Fruit fly (Drosophila melanogaster): ENCODE data around the gene CG18809.

The CG18809 gene

DNA sequence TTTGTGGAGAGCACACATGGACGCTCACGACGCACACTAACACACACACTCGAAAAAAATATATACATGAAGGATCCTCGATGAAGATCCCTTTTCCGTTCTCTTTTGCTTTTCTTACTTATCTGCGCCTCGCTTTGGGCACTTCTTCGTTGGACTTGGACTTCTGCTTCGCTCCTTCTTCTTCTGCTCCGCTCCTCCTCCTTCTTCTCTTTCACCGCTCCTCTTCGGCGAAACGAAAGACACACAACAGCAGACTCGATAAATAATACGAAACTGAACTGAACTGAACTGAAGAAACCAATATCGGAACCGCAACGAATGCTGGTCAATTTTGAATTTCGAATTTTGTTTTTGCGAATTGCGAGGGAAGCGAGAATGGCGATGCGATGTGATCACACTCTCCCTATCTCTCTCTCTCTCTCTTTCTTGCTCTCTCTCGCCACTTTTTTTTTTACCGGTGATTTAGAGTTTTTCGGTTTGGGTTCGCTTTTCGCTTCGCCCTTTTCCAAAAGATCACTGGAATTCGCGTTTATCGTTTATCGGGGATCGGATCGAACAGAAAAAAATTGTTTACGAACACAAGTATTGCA lies 38.7 kb upstream of the CG18809 start:
- TF ChIP-seq en (GFP tag; optimal IDR thresholded peaks at IDR 0.05) (no peak), org-1 (GFP tag; optimal IDR thresholded peaks at IDR 0.05) (no peak), Trl (optimal IDR thresholded peaks at IDR 0.05) (peak in 1 of 2 experiments; percentile 17), Trl (GFP tag; optimal IDR thresholded peaks at IDR 0.05) (no peak), zf30C (GFP tag; optimal IDR thresholded peaks at IDR 0.05) (peak; percentile 43), CG1832 (GFP tag; optimal IDR thresholded peaks at IDR 0.05) (peak; percentile 25), sqz (GFP tag; optimal IDR thresholded peaks at IDR 0.05) (peak; percentile 44), Lhr (GFP tag; optimal IDR thresholded peaks at IDR 0.05) (no peak), CG15479 (GFP tag; optimal IDR thresholded peaks at IDR 0.05) (peak; percentile 50)

DNA sequence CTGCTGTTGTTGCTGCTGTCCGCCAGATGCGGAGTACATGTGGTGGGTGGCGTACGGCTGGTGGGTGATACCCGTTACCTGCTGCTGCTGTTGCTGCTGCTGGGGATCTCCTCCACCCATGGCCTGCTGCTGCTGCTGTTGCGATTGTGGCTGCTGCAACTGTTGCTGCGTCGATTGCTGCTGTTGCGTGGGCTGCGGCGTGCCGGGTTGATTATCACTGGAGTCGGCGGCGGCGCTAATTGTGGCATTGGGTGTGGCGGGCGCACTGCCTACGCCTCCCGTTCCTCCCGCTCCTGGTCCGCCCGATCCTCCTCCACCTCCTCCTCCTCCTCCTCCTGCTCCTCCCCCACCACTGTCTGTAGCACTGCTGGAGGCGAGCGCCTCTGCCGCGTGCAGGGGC lies 37.7 kb upstream of the CG18809 start:
- TF ChIP-seq prd (optimal IDR thresholded peaks at IDR 0.05) (no peak), prd (GFP tag; IDR thresholded peaks at IDR 0.05) (peak; percentile 5; the same call in 1 of the 3 replicates), CG14441 (GFP tag; IDR thresholded peaks at IDR 0.05) (no peak), CG43689 (GFP tag; IDR thresholded peaks at IDR 0.05) (no peak), CG8478 (optimal IDR thresholded peaks at IDR 0.05) (peak; percentile 61), chinmo (GFP tag; IDR thresholded peaks at IDR 0.05; ENCODE audit: partially characterized antibody) (no peak), CG2120 (GFP tag; optimal IDR thresholded peaks at IDR 0.05) (no peak), CG4282 (GFP tag; optimal IDR thresholded peaks at IDR 0.05) (no peak), Mrtf (GFP tag; IDR thresholded peaks at IDR 0.05) (no peak)

- peak; percentile 23 for TF ChIP-seq pros (GFP tag; optimal IDR thresholded peaks at IDR 0.05)
- peak in 1 of 3 experiments; percentile 35 for TF ChIP-seq Stat92E (GFP tag; optimal IDR thresholded peaks at IDR 0.05)
- TF ChIP-seq Deaf1 (tag; optimal IDR thresholded peaks at IDR 0.05) = peak; percentile 21
- no peak for TF ChIP-seq hth (optimal IDR thresholded peaks at IDR 0.05)
- TF ChIP-seq Med (GFP tag) = peak; percentile 32
- TF ChIP-seq CG8924 (tag; optimal IDR thresholded peaks at IDR 0.05) = peak; percentile 7
- no peak for TF ChIP-seq lab (GFP tag; optimal IDR thresholded peaks at IDR 0.05)
- TF ChIP-seq twi (tag; optimal IDR thresholded peaks at IDR 0.05) = peak; percentile 97
- TF ChIP-seq Nf-YC (tag; optimal IDR thresholded peaks at IDR 0.05) = no peak
- TF ChIP-seq bcd (GFP tag; optimal IDR thresholded peaks at IDR 0.05) = no peak
- TF ChIP-seq CG6254 (GFP tag; optimal IDR thresholded peaks at IDR 0.05) = no peak
- TF ChIP-seq CG15479 (GFP tag; optimal IDR thresholded peaks at IDR 0.05) = peak; percentile 97
- TF ChIP-seq CG12299 (tag; optimal IDR thresholded peaks at IDR 0.05) = no peak
- TF ChIP-seq CG10462 (GFP tag; optimal IDR thresholded peaks at IDR 0.05) = no peak
- no peak for TF ChIP-seq ranshi (GFP tag; IDR thresholded peaks at IDR 0.05)
Measured at dm6 chrX:19775055-19775645, 31.0 kb upstream of the CG18809 start.

dm6 chrX:19773734-19774702 lies 29.9 kb upstream of the CG18809 start:
- TF ChIP-seq Deaf1 (tag; optimal IDR thresholded peaks at IDR 0.05) (peak; percentile 44), pros (GFP tag; optimal IDR thresholded peaks at IDR 0.05) (peak; percentile 93), cg (GFP tag; optimal IDR thresholded peaks at IDR 0.05) (peak; percentile 77), Adf1 (GFP tag; IDR thresholded peaks at IDR 0.05) (0 out of 2 replicates have a peak, but pooled peaks have one; percentile 21), CG8478 (optimal IDR thresholded peaks at IDR 0.05) (no peak), CG6175 (GFP tag; IDR thresholded peaks at IDR 0.05) (peak; percentile 77; the same call in 2 of the 3 replicates), ATbp (GFP tag; optimal IDR thresholded peaks at IDR 0.05) (peak; percentile 55), CG6272 (GFP tag; IDR thresholded peaks at IDR 0.05) (no peak), Aef1 (GFP tag; IDR thresholded peaks at IDR 0.05) (0 out of 3 replicates have a peak, but pooled peaks have one; percentile 13), amos (GFP tag; IDR thresholded peaks at IDR 0.05; ENCODE audit: partially characterized antibody) (no peak), CG9932 (GFP tag; IDR thresholded peaks at IDR 0.05) (0 out of 2 replicates have a peak, but pooled peaks have one; percentile 23), CG15479 (GFP tag; optimal IDR thresholded peaks at IDR 0.05) (peak; percentile 64), chinmo (GFP tag; IDR thresholded peaks at IDR 0.05; ENCODE audit: partially characterized antibody) (0 out of 4 replicates have a peak, but pooled peaks have one; percentile 53), zen (tag; optimal IDR thresholded peaks at IDR 0.05) (no peak), Med (GFP tag) (peak; percentile 24), sna (GFP tag; IDR thresholded peaks at IDR 0.05; ENCODE audit: partially characterized antibody) (0 out of 2 replicates have a peak, but pooled peaks have one; percentile 12)

Measured in whole organism, embryonic.